Fruit fly (Drosophila melanogaster) whole organism, embryonic: Measurements from ENCODE around the gene Ac13E.

Experiments used
- ATbp ChIP-seq: fragments of 200-800 bp; sonication (Bioruptor generic); optimal IDR thresholded peaks from 2 replicates; lab custom pipeline; 2017; ENCODE audit warnings: missing biosample characterization, mild to moderate bottlenecking, missing genetic modification characterization, missing genetic modification reagents
- Adf1 ChIP-seq: fragments of 200-800 bp; sonication (Bioruptor generic); IDR thresholded peaks from 2 replicates; pipeline ENCODE4 v1.3.6; 2022; ENCODE audit warnings: missing biosample characterization, missing genetic modification characterization
- Bgb ChIP-seq: fragments of 200-800 bp; sonication (Bioruptor generic); IDR thresholded peaks from 2 replicates; pipeline ENCODE4 v1.3.6; 2022; ENCODE audit warnings: missing biosample characterization, missing genetic modification characterization; ENCODE audit not compliant: partially characterized antibody
- CG10274 ChIP-seq: fragments of 200-800 bp; sonication (Bioruptor generic); optimal IDR thresholded peaks from 3 replicates; lab custom pipeline; 2017; ENCODE audit warnings: missing biosample characterization, mild to moderate bottlenecking, missing genetic modification characterization
- CG10462 ChIP-seq: fragments of 200-800 bp; sonication (Bioruptor generic); optimal IDR thresholded peaks from 2 replicates; lab custom pipeline; 2016; ENCODE audit warnings: missing biosample characterization, missing genetic modification characterization
- CG11093 ChIP-seq: fragments of 200-800 bp; sonication (Bioruptor generic); IDR thresholded peaks from 3 replicates; pipeline ENCODE4 v1.3.6; 2022; ENCODE audit warnings: missing biosample characterization, missing genetic modification characterization
- CG11504 ChIP-seq: fragments of 200-800 bp; sonication (Bioruptor generic); optimal IDR thresholded peaks from 3 replicates; lab custom pipeline; 2019; ENCODE audit warnings: missing biosample characterization, mild to moderate bottlenecking, missing genetic modification characterization, moderate library complexity
- CG12219 ChIP-seq: fragments of 200-800 bp; sonication (Bioruptor generic); optimal IDR thresholded peaks from 3 replicates; lab custom pipeline; 2018; ENCODE audit warnings: missing biosample characterization, mild to moderate bottlenecking, missing genetic modification characterization
- CG15011 ChIP-seq: fragments of 200-800 bp; sonication (Bioruptor generic); optimal IDR thresholded peaks from 3 replicates; lab custom pipeline; 2018; ENCODE audit warnings: missing biosample characterization, mild to moderate bottlenecking, missing genetic modification characterization
- CG1602 ChIP-seq: fragments of 200-800 bp; sonication (Bioruptor generic); optimal IDR thresholded peaks from 3 replicates; lab custom pipeline; 2016; ENCODE audit warnings: missing biosample characterization, missing genetic modification characterization
- CG16863 ChIP-seq: fragments of 200-800 bp; sonication (Bioruptor generic); optimal IDR thresholded peaks from 3 replicates; lab custom pipeline; 2016; ENCODE audit warnings: missing biosample characterization, missing genetic modification characterization
- CG18476 ChIP-seq: fragments of 200-800 bp; sonication (Bioruptor generic); optimal IDR thresholded peaks from 2 replicates; lab custom pipeline; 2016; ENCODE audit warnings: missing biosample characterization, mild to moderate bottlenecking, missing genetic modification characterization
- CG18599 ChIP-seq: fragments of 200-800 bp; sonication (Bioruptor generic); optimal IDR thresholded peaks from 3 replicates; lab custom pipeline; 2017; ENCODE audit warnings: missing biosample characterization, missing genetic modification characterization, mild to moderate bottlenecking, moderate library complexity, missing genetic modification reagents
- CG2129 ChIP-seq: fragments of 200-800 bp; sonication (Bioruptor generic); IDR thresholded peaks from 2 replicates; pipeline ENCODE4 v1.3.6; 2022; ENCODE audit warnings: missing biosample characterization, missing genetic modification characterization; ENCODE audit not compliant: partially characterized antibody
- CG2889 ChIP-seq: fragments of 200-800 bp; sonication (Bioruptor generic); IDR thresholded peaks from 3 replicates; pipeline ENCODE4 v1.3.6; 2022; ENCODE audit warnings: missing biosample characterization, missing genetic modification characterization
- CG34376 ChIP-seq: fragments of 200-800 bp; sonication (Bioruptor generic); optimal IDR thresholded peaks from 2 replicates; lab custom pipeline; 2018; ENCODE audit warnings: missing biosample characterization, mild to moderate bottlenecking, missing genetic modification characterization
- CG8924 ChIP-seq: fragments of 200-800 bp; optimal IDR thresholded peaks from 3 replicates; lab custom pipeline; 2019; ENCODE audit warnings: missing biosample characterization, mild to moderate bottlenecking, missing genetic modification characterization, moderate library complexity
- CG9437 ChIP-seq: fragments of 200-800 bp; sonication (Bioruptor generic); optimal IDR thresholded peaks from 2 replicates; lab custom pipeline; 2018; ENCODE audit warnings: missing biosample characterization, mild to moderate bottlenecking, missing genetic modification characterization
- CTCF ChIP-seq: fragments of 200-800 bp; sonication (Bioruptor generic); optimal IDR thresholded peaks from 2 replicates; lab custom pipeline; 2017; ENCODE audit warnings: missing biosample characterization, mild to moderate bottlenecking, missing genetic modification characterization, moderate library complexity
- Camta ChIP-seq: fragments of 200-800 bp; sonication (Bioruptor generic); optimal IDR thresholded peaks from 2 replicates; lab custom pipeline; 2016; ENCODE audit warnings: missing biosample characterization, missing genetic modification characterization
- Chrac-16 ChIP-seq: fragments of 200-800 bp; sonication (Bioruptor generic); optimal IDR thresholded peaks from 3 replicates; lab custom pipeline; 2016; ENCODE audit warnings: missing biosample characterization, missing genetic modification characterization
- Dip3 ChIP-seq: fragments of 200-800 bp; sonication (Bioruptor generic); optimal IDR thresholded peaks from 3 replicates; lab custom pipeline; 2016; ENCODE audit warnings: missing biosample characterization, missing genetic modification characterization
- Ets65A ChIP-seq: fragments of 200-800 bp; sonication (Bioruptor generic); peaks from one replicate; lab custom pipeline; 2016; ENCODE audit warnings: missing biosample characterization, missing genetic modification characterization
- HLH4C ChIP-seq: fragments of 200-800 bp; sonication (Bioruptor generic); IDR thresholded peaks from 3 replicates; pipeline ENCODE4 v1.3.6; 2022; ENCODE audit warnings: missing biosample characterization, missing genetic modification characterization; ENCODE audit not compliant: partially characterized antibody
- Hr39 ChIP-seq: fragments of >200 bp; optimal IDR thresholded peaks from 2 replicates; lab custom pipeline; 2017
- Meics ChIP-seq: fragments of 200-800 bp; sonication (Bioruptor generic); optimal IDR thresholded peaks from 2 replicates; lab custom pipeline; 2017; ENCODE audit warnings: missing biosample characterization, mild to moderate bottlenecking, missing genetic modification characterization
- Nf-YA ChIP-seq: fragments of 200-800 bp; sonication (Bioruptor generic); IDR thresholded peaks from 2 replicates; pipeline ENCODE4 v1.3.6; 2022; ENCODE audit warnings: missing biosample characterization, missing genetic modification characterization
- Nf-YC ChIP-seq: fragments of 200-800 bp; optimal IDR thresholded peaks from 3 replicates; lab custom pipeline; 2019; ENCODE audit warnings: missing biosample characterization, mild to moderate bottlenecking, missing genetic modification characterization, moderate library complexity
- Rfx ChIP-seq: fragments of 200-800 bp; sonication (Bioruptor generic); IDR thresholded peaks from 2 replicates; pipeline ENCODE4 v1.3.6; 2022; ENCODE audit warnings: missing biosample characterization, missing genetic modification characterization
- Vsx1 ChIP-seq: fragments of 200-800 bp; sonication (Bioruptor generic); optimal IDR thresholded peaks from 2 replicates; lab custom pipeline; 2017; ENCODE audit warnings: missing biosample characterization, mild to moderate bottlenecking, missing genetic modification characterization, missing genetic modification reagents
- cwo ChIP-seq: fragments of 200-800 bp; sonication (Bioruptor generic); optimal IDR thresholded peaks from 3 replicates; lab custom pipeline; 2017; ENCODE audit warnings: missing biosample characterization, missing genetic modification characterization, mild to moderate bottlenecking, moderate library complexity, missing genetic modification reagents
- exex ChIP-seq: fragments of 200-800 bp; sonication (Bioruptor generic); optimal IDR thresholded peaks from 4 replicates; lab custom pipeline; 2018; ENCODE audit warnings: missing biosample characterization, mild to moderate bottlenecking, missing genetic modification characterization, moderate library complexity
- grn ChIP-seq: fragments of 200-800 bp; sonication (Bioruptor generic); optimal IDR thresholded peaks from 3 replicates; lab custom pipeline; 2017; ENCODE audit warnings: missing biosample characterization, missing genetic modification characterization
- h ChIP-seq: fragments of >200 bp; optimal IDR thresholded peaks from 2 replicates; lab custom pipeline; 2017
- ind ChIP-seq: fragments of 200-800 bp; sonication (Bioruptor generic); optimal IDR thresholded peaks from 3 replicates; lab custom pipeline; 2016; ENCODE audit warnings: missing biosample characterization, missing genetic modification characterization
- klu ChIP-seq: fragments of 200-800 bp; sonication (Bioruptor generic); IDR thresholded peaks from 2 replicates; pipeline ENCODE4 v1.3.6; 2022; ENCODE audit warnings: missing biosample characterization, missing genetic modification characterization
- mirr ChIP-seq: fragments of 200-800 bp; sonication (Bioruptor generic); optimal IDR thresholded peaks from 3 replicates; lab custom pipeline; 2018; ENCODE audit warnings: missing biosample characterization, mild to moderate bottlenecking, missing genetic modification characterization
- mld ChIP-seq: fragments of 200-800 bp; sonication (Bioruptor generic); IDR thresholded peaks from 3 replicates; pipeline ENCODE4 v1.3.6; 2022; ENCODE audit warnings: missing biosample characterization, missing genetic modification characterization; ENCODE audit not compliant: partially characterized antibody
- nerfin-1 ChIP-seq: fragments of 200-800 bp; sonication (Bioruptor generic); optimal IDR thresholded peaks from 3 replicates; lab custom pipeline; 2019; ENCODE audit warnings: missing biosample characterization, mild to moderate bottlenecking, missing genetic modification characterization, moderate library complexity
- nerfin-2 ChIP-seq: fragments of 200-800 bp; sonication (Bioruptor generic); IDR thresholded peaks from 2 replicates; pipeline ENCODE4 v1.3.6; 2022; ENCODE audit warnings: missing biosample characterization, missing genetic modification characterization; ENCODE audit not compliant: partially characterized antibody
- pfk ChIP-seq: fragments of 200-800 bp; sonication (Bioruptor generic); optimal IDR thresholded peaks from 2 replicates; lab custom pipeline; 2018; ENCODE audit warnings: missing biosample characterization, mild to moderate bottlenecking, missing genetic modification characterization, moderate library complexity
- sd ChIP-seq: fragments of 200-800 bp; sonication (Bioruptor generic); optimal IDR thresholded peaks from 3 replicates; lab custom pipeline; 2018; ENCODE audit warnings: missing biosample characterization, mild to moderate bottlenecking, missing genetic modification characterization, moderate library complexity
- sens ChIP-seq: fragments of 200-800 bp; sonication (Bioruptor generic); peaks from one replicate; lab custom pipeline; 2016; ENCODE audit warnings: missing biosample characterization, missing genetic modification characterization
- sim ChIP-seq: fragments of 200-800 bp; sonication (Bioruptor generic); IDR thresholded peaks from 2 replicates; pipeline ENCODE4 v1.3.6; 2022; ENCODE audit warnings: missing biosample characterization, missing genetic modification characterization
- sna ChIP-seq: fragments of 200-800 bp; sonication (Bioruptor generic); IDR thresholded peaks from 2 replicates; pipeline ENCODE4 v1.3.6; 2022; ENCODE audit warnings: missing biosample characterization, missing genetic modification characterization; ENCODE audit not compliant: partially characterized antibody
- stwl ChIP-seq: fragments of 200-800 bp; sonication (Bioruptor generic); optimal IDR thresholded peaks from 3 replicates; lab custom pipeline; 2018; ENCODE audit warnings: missing biosample characterization, mild to moderate bottlenecking, missing genetic modification characterization, moderate library complexity
- sug ChIP-seq: fragments of 200-800 bp; optimal IDR thresholded peaks from 2 replicates; lab custom pipeline; 2019; ENCODE audit warnings: missing biosample characterization, mild to moderate bottlenecking, missing genetic modification characterization, moderate library complexity
- tll ChIP-seq, 2 experiments: fragments of 200-800 bp in 1 of 2; fragments of >200 bp in 1 of 2; sonication (Bioruptor generic) in 1 of 2; optimal IDR thresholded peaks; 2 replicates each; lab custom pipeline; 2017 to 2019; ENCODE audit warnings: missing biosample characterization in 2 of 2, missing genetic modification characterization in 2 of 2, mild to moderate bottlenecking in 1 of 2, moderate library complexity in 1 of 2
- trh ChIP-seq: fragments of 200-800 bp; sonication (Bioruptor generic); optimal IDR thresholded peaks from 2 replicates; lab custom pipeline; 2016; ENCODE audit warnings: missing biosample characterization, missing genetic modification characterization
- vnd ChIP-seq: fragments of 200-800 bp; sonication (Bioruptor generic); IDR thresholded peaks from 3 replicates; pipeline ENCODE4 v1.3.6; 2022; ENCODE audit warnings: missing biosample characterization, missing genetic modification characterization; ENCODE audit not compliant: partially characterized antibody

Ac13E gene

DNA sequence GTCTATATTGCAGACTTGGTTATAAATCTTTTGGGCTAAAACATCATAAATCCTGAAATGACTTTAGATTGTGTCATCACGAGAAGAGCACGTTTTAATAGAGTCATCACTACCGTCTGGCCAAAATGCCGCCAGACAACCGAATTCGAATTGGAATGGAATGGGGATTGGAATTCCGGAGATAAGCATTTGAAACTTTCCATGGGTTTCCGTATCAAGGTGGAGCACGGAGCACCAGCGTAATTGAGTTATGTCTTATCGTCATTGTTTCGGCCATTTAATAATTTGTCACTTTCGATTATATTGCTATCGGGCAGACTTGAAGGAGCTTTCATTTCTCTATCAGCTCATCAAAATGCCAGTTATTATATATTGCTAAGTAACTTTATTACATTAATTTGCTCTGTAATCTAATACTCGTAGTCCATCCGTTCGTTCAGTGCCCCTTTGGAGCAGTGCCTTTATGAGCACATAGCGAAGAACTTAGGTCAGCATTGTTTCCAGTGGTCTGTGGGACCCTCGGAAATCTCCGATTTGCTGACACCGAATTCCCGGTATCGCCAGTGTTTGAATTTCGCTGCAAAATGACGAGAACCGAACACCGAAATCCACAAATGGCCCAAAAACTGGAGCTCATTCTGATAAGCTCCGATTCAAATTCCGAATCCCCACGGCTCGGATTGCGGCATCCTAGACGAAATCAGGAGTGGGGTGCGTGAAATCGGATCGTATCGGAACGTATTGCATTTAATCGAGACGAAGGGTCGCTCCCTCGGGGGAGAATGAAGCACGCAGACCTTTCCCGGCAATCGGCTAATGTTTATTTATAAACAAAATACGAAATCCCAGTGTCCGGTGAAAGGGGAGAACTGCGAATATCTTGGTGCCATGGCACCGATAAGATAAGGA is 53.8 kb downstream of the Ac13E start:
- TF ChIP-seq Camta (GFP tag; lab: Kevin White, UChicago) (no peak), ind (GFP tag; lab: Kevin White, UChicago) (no peak), sens (GFP tag; lab: Kevin White, UChicago) (peak; percentile 17), Nf-YA (GFP tag; lab: Robert Waterston, UW) (no peak), pfk (GFP tag; lab: Kevin White, UChicago) (no peak), sim (GFP tag; lab: Robert Waterston, UW) (no peak), stwl (tag; lab: Kevin White, UChicago) (no peak), HLH4C (GFP tag; lab: Robert Waterston, UW) (no peak), CG2129 (no peak), CTCF (GFP tag; lab: Kevin White, UChicago) (no peak), CG9437 (no peak), Vsx1 (GFP tag; lab: Kevin White, UChicago) (peak; percentile 19), sd (peak; percentile 93), sna (GFP tag; lab: Robert Waterston, UW) (no peak), Nf-YC (tag; lab: Kevin White, UChicago) (no peak), CG12219 (no peak), Ets65A (GFP tag; lab: Kevin White, UChicago) (peak; percentile 16), vnd (no peak), CG1602 (no peak), CG10274 (GFP tag; lab: Kevin White, UChicago) (no peak), CG2889 (GFP tag; lab: Robert Waterston, UW) (no peak), Hr39 (lab: Kevin White, UChicago) (no peak), ATbp (GFP tag; lab: Kevin White, UChicago) (no peak), CG11093 (GFP tag; lab: Robert Waterston, UW) (no peak), Dip3 (GFP tag; lab: Kevin White, UChicago) (no peak), CG18599 (GFP tag; lab: Kevin White, UChicago) (no peak), klu (GFP tag; lab: Robert Waterston, UW) (no peak), grn (GFP tag; lab: Kevin White, UChicago) (peak; percentile 76), Chrac-16 (GFP tag; lab: Kevin White, UChicago) (no peak), CG34376 (GFP tag; lab: Kevin White, UChicago) (peak; percentile 24), trh (GFP tag; lab: Kevin White, UChicago) (no peak), Bgb (no peak), Adf1 (no peak), CG18476 (no peak), cwo (GFP tag; lab: Kevin White, UChicago) (peak; percentile 40), sug (tag; lab: Kevin White, UChicago) (peak; percentile 30), exex (tag; lab: Kevin White, UChicago) (peak; percentile 94), nerfin-1 (tag; lab: Kevin White, UChicago) (no peak), Meics (GFP tag; lab: Kevin White, UChicago) (no peak), CG11504 (tag; lab: Kevin White, UChicago) (no peak), CG10462 (GFP tag; lab: Kevin White, UChicago) (no peak), CG16863 (GFP tag; lab: Kevin White, UChicago) (no peak), h (lab: Kevin White, UChicago) (no peak), Rfx (GFP tag; lab: Robert Waterston, UW) (no peak), nerfin-2 (GFP tag; lab: Robert Waterston, UW) (no peak), mirr (GFP tag; lab: Kevin White, UChicago) (peak; percentile 52), tll (GFP tag; optimal IDR thresholded peaks at IDR 0.05; lab: Kevin White, UChicago) (no peak), CG8924 (tag; lab: Kevin White, UChicago) (no peak), CG15011 (GFP tag; lab: Kevin White, UChicago) (no peak), mld (no peak)
